Worm (Caenorhabditis elegans) whole organism, late embryonic: ENCODE data around the gene epg-6.

Source experiments
- elt-4 ChIP-seq: sonication (generic microtip); optimal IDR thresholded peaks from 2 replicates; lab custom pipeline; 2016; ENCODE audit warnings: missing genetic modification characterization, missing compliant biosample characterization
- nhr-11 ChIP-seq: fragments of 150-350 bp; optimal IDR thresholded peaks from 2 replicates; lab custom pipeline; 2014; ENCODE audit warnings: missing biosample characterization, missing genetic modification characterization

DNA sequence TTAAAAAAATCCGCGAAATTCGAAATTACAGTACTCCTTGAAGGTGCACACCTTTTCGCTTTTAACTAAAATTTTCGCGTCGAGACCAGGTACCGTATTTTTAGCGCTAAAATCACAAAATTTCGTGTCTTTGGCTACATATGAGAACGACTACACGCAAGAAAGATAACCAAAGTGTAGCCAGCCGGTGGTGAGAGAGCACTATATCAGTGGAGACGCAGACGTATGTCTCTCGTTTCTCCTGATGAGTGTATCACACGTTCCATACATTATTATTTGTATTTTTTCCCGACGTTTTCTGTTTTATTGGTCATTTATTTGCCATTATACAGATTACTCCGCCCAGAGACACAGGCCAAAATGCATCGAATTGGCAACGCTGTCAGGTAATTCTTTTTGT, 34.1 kb downstream of the epg-6 start, which contains the start of gene acdh-11:
- TF ChIP-seq nhr-11 (tag; lab: Kevin White, UChicago) (no peak), elt-4 (tag; lab: Kevin White, UChicago) (no peak)
